Worm (Caenorhabditis elegans): ENCODE measurements around the gene csr-1.

- TF ChIP-seq mdl-1 (tag; optimal IDR thresholded peaks at IDR 0.05) (no peak), snpc-4 (tag; optimal IDR thresholded peaks at IDR 0.05) (no peak), ama-1 (optimal IDR thresholded peaks at IDR 0.05) (no peak), lin-15B (tag; optimal IDR thresholded peaks at IDR 0.05) (no peak), unc-39 (tag; optimal IDR thresholded peaks at IDR 0.05) (no peak), nhr-77 (tag; optimal IDR thresholded peaks at IDR 0.05) (no peak), nhr-237 (tag; optimal IDR thresholded peaks at IDR 0.05) (no peak), pqm-1 (tag; optimal IDR thresholded peaks at IDR 0.05) (no peak)
Observed at ce11 chrIV:7988385-7988784, 31.3 kb downstream of the csr-1 start, which contains the start of gene col-115.
